Fruit fly (Drosophila melanogaster) S2 (cell line): ENCODE data around the gene fy.

Experiments used
- CG8478 ChIP-seq: fragments of >200 bp; optimal IDR thresholded peaks from 2 replicates; lab custom pipeline; 2018
- CTCF ChIP-seq, 2 experiments: fragments of >200 bp; optimal IDR thresholded peaks; 2 replicates each; lab custom pipeline; 2018

dm6 chr2L:8411530-8411929, 8.4 kb upstream of the fy start, which contains the start of gene Naglu:
- TF ChIP-seq CTCF (optimal IDR thresholded peaks at IDR 0.05; lab: Kevin White, UChicago): no peak
- no peak for TF ChIP-seq CG8478
